Fruit fly (Drosophila melanogaster): ENCODE results near the gene Ugalt.
A peak's percentile ranks its signal among the peaks of the same experiment; 100 is the strongest.

The Ugalt gene

DNA sequence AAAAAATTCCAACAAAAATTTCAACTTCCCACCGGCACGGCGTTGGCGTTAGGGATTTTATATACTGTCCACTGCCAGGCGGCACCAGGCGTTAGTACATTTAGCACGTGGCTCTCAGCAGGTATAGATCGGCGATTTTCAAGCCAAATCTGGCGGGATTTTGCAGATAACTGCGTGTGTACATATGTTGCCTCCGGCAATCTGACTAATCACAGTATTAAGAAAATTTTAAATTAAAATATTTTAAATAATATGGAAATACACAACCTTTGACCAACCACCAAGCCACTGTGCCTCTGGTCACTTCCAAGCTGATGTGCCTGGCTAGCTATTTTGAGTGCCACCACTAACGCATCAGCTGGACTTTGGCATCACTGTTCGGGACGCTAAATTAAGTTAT lies 28.5 kb upstream of the Ugalt start, which contains the start of the genes ttm50 and CG2712 (continued):
- no peak for TF ChIP-seq CG8290 (GFP tag; optimal IDR thresholded peaks at IDR 0.05)
- TF ChIP-seq CG8290 (tag; optimal IDR thresholded peaks at IDR 0.05), result peak in 1 of 2 experiments; percentile 32
- TF ChIP-seq Atf6 (GFP tag; IDR thresholded peaks at IDR 0.05), result no peak
- TF ChIP-seq scrt (GFP tag; optimal IDR thresholded peaks at IDR 0.05), result no peak
- TF ChIP-seq CG5953 (GFP tag; IDR thresholded peaks at IDR 0.05), result no peak
- TF ChIP-seq CoRest (tag; optimal IDR thresholded peaks at IDR 0.05), result peak; percentile 82
- peak; percentile 53; the same call in 1 of the 2 replicates for TF ChIP-seq vvl (GFP tag; IDR thresholded peaks at IDR 0.05)
- TF ChIP-seq CG1024 (GFP tag; IDR thresholded peaks at IDR 0.05), result no peak
- TF ChIP-seq CG13296 (GFP tag; optimal IDR thresholded peaks at IDR 0.05), result no peak
- TF ChIP-seq Oaz (GFP tag; IDR thresholded peaks at IDR 0.05), result peak; percentile 51; the same call in 1 of the 2 replicates
- TF ChIP-seq CG14014 (GFP tag; IDR thresholded peaks at IDR 0.05), result peak; percentile 14; the same call in 1 of the 2 replicates
- TF ChIP-seq sob (GFP tag; IDR thresholded peaks at IDR 0.05), result peak; percentile 58; the same call in 1 of the 2 replicates
- no peak for TF ChIP-seq crol (GFP tag; IDR thresholded peaks at IDR 0.05)
- no peak for TF ChIP-seq schlank (tag; optimal IDR thresholded peaks at IDR 0.05)
- TF ChIP-seq CG8765 (GFP tag; IDR thresholded peaks at IDR 0.05), result no peak
- peak; percentile 10 for TF ChIP-seq Ets97D (GFP tag; optimal IDR thresholded peaks at IDR 0.05)
- no peak for TF ChIP-seq nau (GFP tag; optimal IDR thresholded peaks at IDR 0.05)
- no peak for TF ChIP-seq eyg (GFP tag; optimal IDR thresholded peaks at IDR 0.05)
- peak; percentile 61 for TF ChIP-seq Sin3A (optimal IDR thresholded peaks at IDR 0.05)
- TF ChIP-seq CG4707 (GFP tag; optimal IDR thresholded peaks at IDR 0.05), result no peak
- TF ChIP-seq MTF-1 (GFP tag; optimal IDR thresholded peaks at IDR 0.05; ENCODE audit: borderline replicate concordance), result no peak
- TF ChIP-seq gcm2 (GFP tag; optimal IDR thresholded peaks at IDR 0.05), result no peak
- no peak for TF ChIP-seq chif (GFP tag; optimal IDR thresholded peaks at IDR 0.05)
- TF ChIP-seq CG43689 (GFP tag; IDR thresholded peaks at IDR 0.05), result no peak
- TF ChIP-seq CG3163 (GFP tag; optimal IDR thresholded peaks at IDR 0.05), result no peak
- peak; percentile 65 for TF ChIP-seq NfI (GFP tag; optimal IDR thresholded peaks at IDR 0.05)
- TF ChIP-seq Blimp-1 (GFP tag; optimal IDR thresholded peaks at IDR 0.05), result no peak
- no peak for TF ChIP-seq D19B (GFP tag; optimal IDR thresholded peaks at IDR 0.05)
- TF ChIP-seq CG17612 (GFP tag; IDR thresholded peaks at IDR 0.05), result no peak
- TF ChIP-seq sima (GFP tag; optimal IDR thresholded peaks at IDR 0.05), result no peak
- no peak for TF ChIP-seq tio (GFP tag; optimal IDR thresholded peaks at IDR 0.05)
- TF ChIP-seq ssp (GFP tag; IDR thresholded peaks at IDR 0.05), result peak; percentile 57; the same call in 1 of the 2 replicates
- TF ChIP-seq Six4 (GFP tag; optimal IDR thresholded peaks at IDR 0.05), result peak; percentile 13
- TF ChIP-seq Med (GFP tag), result peak; percentile 62
- no peak for TF ChIP-seq hbn (GFP tag; IDR thresholded peaks at IDR 0.05; ENCODE audit: partially characterized antibody)
- TF ChIP-seq CG32772 (GFP tag; IDR thresholded peaks at IDR 0.05), result no peak
- no peak for TF ChIP-seq CG15601 (tag; optimal IDR thresholded peaks at IDR 0.05)
- no peak for TF ChIP-seq h (optimal IDR thresholded peaks at IDR 0.05)
- TF ChIP-seq Awh (GFP tag; IDR thresholded peaks at IDR 0.05), result no peak
- no peak for TF ChIP-seq CG3726 (GFP tag; IDR thresholded peaks at IDR 0.05)
- no peak for TF ChIP-seq usp (GFP tag; optimal IDR thresholded peaks at IDR 0.05)
- TF ChIP-seq CG10979 (tag; optimal IDR thresholded peaks at IDR 0.05), result peak; percentile 52
- no peak for TF ChIP-seq pnt (GFP tag; optimal IDR thresholded peaks at IDR 0.05)
- TF ChIP-seq B-H2 (GFP tag; optimal IDR thresholded peaks at IDR 0.05), result no peak
- no peak for TF ChIP-seq tup (GFP tag; optimal IDR thresholded peaks at IDR 0.05)
- peak; percentile 1 to 23 for TF ChIP-seq Pdp1 (GFP tag; optimal IDR thresholded peaks at IDR 0.05)
- no peak for TF ChIP-seq hb (GFP tag; IDR thresholded peaks at IDR 0.05; ENCODE audit: partially characterized antibody)
- peak; percentile 42; the same call in 1 of the 2 replicates for TF ChIP-seq Scr (GFP tag; IDR thresholded peaks at IDR 0.05; ENCODE audit: partially characterized antibody)
- TF ChIP-seq CG2678 (tag; optimal IDR thresholded peaks at IDR 0.05), result no peak
- no peak for TF ChIP-seq pb (GFP tag; optimal IDR thresholded peaks at IDR 0.05)
- no peak for TF ChIP-seq aop (GFP tag; IDR thresholded peaks at IDR 0.05)
- TF ChIP-seq grn (GFP tag; optimal IDR thresholded peaks at IDR 0.05), result no peak
- TF ChIP-seq CG6175 (GFP tag; IDR thresholded peaks at IDR 0.05), result no peak

Measured in whole organism, embryonic.